Worm (Caenorhabditis elegans) whole organism, L1 larva: Measurements from ENCODE around the gene C56C10.9.

Experiments
- ceh-82 ChIP-seq, 3 experiments: fragments of 150-350 bp in 1 of 3; sonication (generic microtip) in 2 of 3; optimal IDR thresholded peaks; 2 replicates each; lab custom pipeline; 2014 to 2017; ENCODE audit warnings: missing biosample characterization in 3 of 3, missing genetic modification characterization in 3 of 3
- efl-3 ChIP-seq: fragments of 200-800 bp; sonication (Bioruptor generic); optimal IDR thresholded peaks from 2 replicates; lab custom pipeline; 2018; ENCODE audit warnings: mild to moderate bottlenecking, missing genetic modification characterization, missing compliant biosample characterization
- mdl-1 ChIP-seq, 2 experiments: fragments of 150-350 bp; optimal IDR thresholded peaks; 2 replicates each; lab custom pipeline; 2014 to 2017; ENCODE audit warnings: missing biosample characterization in 2 of 2, missing genetic modification characterization in 2 of 2, inconsistent platforms in 1 of 2
- nhr-11 ChIP-seq: fragments of 150-350 bp; optimal IDR thresholded peaks from 2 replicates; lab custom pipeline; 2014; ENCODE audit warnings: missing biosample characterization, missing genetic modification characterization
- rnt-1 ChIP-seq: sonication (generic microtip); optimal IDR thresholded peaks from 2 replicates; lab custom pipeline; 2016; ENCODE audit warnings: mild to moderate bottlenecking, missing genetic modification characterization, moderate library complexity, missing compliant biosample characterization
- snpc-4 ChIP-seq: fragments of 150-350 bp; optimal IDR thresholded peaks from 2 replicates; lab custom pipeline; 2014; ENCODE audit warnings: missing biosample characterization, missing genetic modification characterization
- ztf-4 ChIP-seq: fragments of 150-350 bp; optimal IDR thresholded peaks from 2 replicates; lab custom pipeline; 2014; ENCODE audit warnings: missing biosample characterization, missing genetic modification characterization

ce11 chrII:6591000-6591399, 1.2 kb downstream of the C56C10.9 start:
- TF ChIP-seq mdl-1 (tag; optimal IDR thresholded peaks at IDR 0.05; lab: Kevin White, UChicago) (no peak), ztf-4 (no peak), efl-3 (GFP tag; lab: Kevin White, UChicago) (no peak), nhr-11 (no peak), snpc-4 (no peak), rnt-1 (tag; lab: Kevin White, UChicago) (no peak), ceh-82 (tag; optimal IDR thresholded peaks at IDR 0.05; lab: Kevin White, UChicago) (no peak)
